Fruit fly (Drosophila melanogaster): Measurements from ENCODE around the gene dsh.

dsh gene

dm6 chrX:11338973-11339867 is 16.5 kb upstream of the dsh start (continued):
- TF ChIP-seq CG7839 (tag; optimal IDR thresholded peaks at IDR 0.05), result peak; percentile 23
- peak; percentile 88 for TF ChIP-seq CG13287 (GFP tag; IDR thresholded peaks at IDR 0.05; ENCODE audit: partially characterized antibody)
- no peak for TF ChIP-seq CG1832 (GFP tag; optimal IDR thresholded peaks at IDR 0.05)
- TF ChIP-seq shn (GFP tag; optimal IDR thresholded peaks at IDR 0.05), result peak; percentile 45
- peak; percentile 61 for TF ChIP-seq CG2129 (GFP tag; IDR thresholded peaks at IDR 0.05; ENCODE audit: partially characterized antibody)
- no peak for TF ChIP-seq tll (GFP tag; optimal IDR thresholded peaks at IDR 0.05)
- TF ChIP-seq CG17328 (GFP tag; IDR thresholded peaks at IDR 0.05), result no peak
- TF ChIP-seq HLHmδ (GFP tag; optimal IDR thresholded peaks at IDR 0.05), result no peak
- TF ChIP-seq ro (GFP tag; IDR thresholded peaks at IDR 0.05), result no peak
- TF ChIP-seq btn (GFP tag; optimal IDR thresholded peaks at IDR 0.05), result no peak
- TF ChIP-seq Drgx (GFP tag; IDR thresholded peaks at IDR 0.05), result no peak
- peak; percentile 43 for TF ChIP-seq NfI (GFP tag; optimal IDR thresholded peaks at IDR 0.05)
- TF ChIP-seq HHEX (GFP tag; optimal IDR thresholded peaks at IDR 0.05), result peak; percentile 17
- TF ChIP-seq C15 (GFP tag; IDR thresholded peaks at IDR 0.05), result no peak
- TF ChIP-seq jigr1 (GFP tag; IDR thresholded peaks at IDR 0.05), result no peak
- TF ChIP-seq CG10274 (GFP tag; optimal IDR thresholded peaks at IDR 0.05), result no peak
- TF ChIP-seq Lpt (GFP tag; optimal IDR thresholded peaks at IDR 0.05), result no peak
- peak; percentile 49 for TF ChIP-seq CG3995 (GFP tag; optimal IDR thresholded peaks at IDR 0.05)
- TF ChIP-seq nom (GFP tag; optimal IDR thresholded peaks at IDR 0.05), result no peak
- TF ChIP-seq ERR (GFP tag; optimal IDR thresholded peaks at IDR 0.05), result peak; percentile 68
- peak; percentile 91 for TF ChIP-seq pzg (GFP tag; optimal IDR thresholded peaks at IDR 0.05)
- peak; percentile 69 for TF ChIP-seq jumu (GFP tag; optimal IDR thresholded peaks at IDR 0.05)
- TF ChIP-seq CG8359 (GFP tag; optimal IDR thresholded peaks at IDR 0.05; ENCODE audit: borderline replicate concordance), result no peak
- TF ChIP-seq slbo (GFP tag; IDR thresholded peaks at IDR 0.05), result peak; percentile 72
- no peak for TF ChIP-seq dysf (GFP tag; IDR thresholded peaks at IDR 0.05)
- TF ChIP-seq Dbx (GFP tag; IDR thresholded peaks at IDR 0.05), result peak; percentile 29; the same call in 1 of the 3 replicates
- TF ChIP-seq unpg (GFP tag; optimal IDR thresholded peaks at IDR 0.05), result peak; percentile 9
- peak; percentile 65 for TF ChIP-seq B-H2 (GFP tag; optimal IDR thresholded peaks at IDR 0.05)
- peak; percentile 59 for TF ChIP-seq grau (tag; optimal IDR thresholded peaks at IDR 0.05)
- TF ChIP-seq nau (GFP tag; optimal IDR thresholded peaks at IDR 0.05), result no peak
- TF ChIP-seq dm (GFP tag; optimal IDR thresholded peaks at IDR 0.05), result no peak
- TF ChIP-seq trem (tag; optimal IDR thresholded peaks at IDR 0.05), result peak; percentile 75
- TF ChIP-seq CG10979 (tag; optimal IDR thresholded peaks at IDR 0.05), result no peak
- no peak for TF ChIP-seq fru (optimal IDR thresholded peaks at IDR 0.05)
- TF ChIP-seq Poxn (GFP tag; IDR thresholded peaks at IDR 0.05), result no peak
- no peak for TF ChIP-seq Lim3 (GFP tag; IDR thresholded peaks at IDR 0.05)
- peak; percentile 91 for TF ChIP-seq HLH4C (GFP tag; IDR thresholded peaks at IDR 0.05; ENCODE audit: partially characterized antibody)
- no peak for TF ChIP-seq bigmax (GFP tag; optimal IDR thresholded peaks at IDR 0.05)
- no peak for TF ChIP-seq CG11085 (GFP tag; IDR thresholded peaks at IDR 0.05)
- TF ChIP-seq CG9609 (GFP tag; optimal IDR thresholded peaks at IDR 0.05), result peak; percentile 39
- no peak for TF ChIP-seq NC2α (GFP tag; optimal IDR thresholded peaks at IDR 0.05)
- no peak for TF ChIP-seq grn (GFP tag; optimal IDR thresholded peaks at IDR 0.05)
- peak; percentile 74 for TF ChIP-seq E2f2 (GFP tag; IDR thresholded peaks at IDR 0.05)
- no peak for TF ChIP-seq CG1602 (GFP tag; optimal IDR thresholded peaks at IDR 0.05)
- no peak for TF ChIP-seq ac (GFP tag; optimal IDR thresholded peaks at IDR 0.05)
- TF ChIP-seq CG15269 (tag; optimal IDR thresholded peaks at IDR 0.05), result no peak
- no peak for TF ChIP-seq ttk (GFP tag; IDR thresholded peaks at IDR 0.05)
- no peak for TF ChIP-seq CG34376 (GFP tag; optimal IDR thresholded peaks at IDR 0.05)
- TF ChIP-seq CG18262 (tag; optimal IDR thresholded peaks at IDR 0.05), result no peak

Data from whole organism, embryonic.